Worm (Caenorhabditis elegans) whole organism, L4 larva: ENCODE measurements around the gene gln-5.
A peak's percentile ranks its signal among the peaks of the same experiment; 100 is the strongest.

Experiments
- D1046.2 ChIP-seq: fragments of 200-800 bp; sonication (Bioruptor generic); IDR thresholded peaks from 2 replicates; pipeline ENCODE4 v1.3.6; 2022; ENCODE audit warnings: missing genetic modification characterization, missing compliant biosample characterization
- F26F4.8 ChIP-seq: fragments of 200-800 bp; sonication (Bioruptor generic); conservative IDR thresholded peaks from 2 replicates; pipeline ENCODE4 v1.3.6; 2022; ENCODE audit warnings: missing genetic modification characterization, missing compliant biosample characterization
- F37D6.2 ChIP-seq: sonication (generic microtip); optimal IDR thresholded peaks from 2 replicates; lab custom pipeline; 2016; ENCODE audit warnings: mild to moderate bottlenecking, missing genetic modification characterization, missing compliant biosample characterization
- F49E8.2 ChIP-seq: sonication (generic microtip); optimal IDR thresholded peaks from 2 replicates; lab custom pipeline; 2016; ENCODE audit warnings: missing compliant biosample characterization, mild to moderate bottlenecking, missing genetic modification characterization, borderline replicate concordance
- ZK337.2 ChIP-seq: fragments of 200-800 bp; sonication (Bioruptor generic); IDR thresholded peaks from 2 replicates; pipeline ENCODE4 v1.3.6; 2022; ENCODE audit warnings: missing genetic modification reagents, missing genetic modification characterization, missing compliant biosample characterization
- ZK546.5 ChIP-seq, 2 experiments: sonication (generic microtip); optimal IDR thresholded peaks; 2 replicates each; lab custom pipeline; 2017; ENCODE audit warnings: missing biosample characterization in 2 of 2, missing genetic modification characterization in 2 of 2
- aha-1 ChIP-seq: fragments of 150-350 bp; peaks from one replicate; lab custom pipeline; 2014; ENCODE audit warnings: missing biosample characterization, missing genetic modification characterization
- aly-2 ChIP-seq: sonication (generic microtip); optimal IDR thresholded peaks from 2 replicates; lab custom pipeline; 2018; ENCODE audit warnings: missing biosample characterization, missing genetic modification characterization
- ama-1 ChIP-seq: fragments of 150-350 bp; optimal IDR thresholded peaks from 2 replicates; lab custom pipeline; 2014; ENCODE audit warnings: inconsistent platforms, mixed read lengths
- attf-4 ChIP-seq: sonication (generic microtip); optimal IDR thresholded peaks from 3 replicates; lab custom pipeline; 2017; ENCODE audit warnings: missing biosample characterization, missing genetic modification characterization
- ceh-20 ChIP-seq: fragments of 200-800 bp; sonication (Bioruptor generic); IDR thresholded peaks from 2 replicates; pipeline ENCODE4 v1.3.6; 2022; ENCODE audit warnings: missing genetic modification reagents, missing genetic modification characterization, missing compliant biosample characterization
- ceh-44 ChIP-seq: fragments of 200-800 bp; sonication (Bioruptor generic); IDR thresholded peaks from 2 replicates; pipeline ENCODE4 v1.3.6; 2022; ENCODE audit warnings: missing genetic modification reagents, missing genetic modification characterization, missing compliant biosample characterization
- ceh-62 ChIP-seq: sonication (generic microtip); optimal IDR thresholded peaks from 2 replicates; lab custom pipeline; 2017; ENCODE audit warnings: missing biosample characterization, missing genetic modification characterization
- ces-1 ChIP-seq: fragments of 150-350 bp; sonication (generic microtip); optimal IDR thresholded peaks from 4 replicates; lab custom pipeline; 2014; ENCODE audit warnings: missing biosample characterization, missing genetic modification reagents, missing genetic modification characterization
- daf-12 ChIP-seq: fragments of 150-350 bp; optimal IDR thresholded peaks from 2 replicates; lab custom pipeline; 2014; ENCODE audit warnings: missing biosample characterization, missing genetic modification reagents, missing genetic modification characterization
- daf-16 ChIP-seq, 3 experiments: sonication (generic microtip); optimal IDR thresholded peaks; 2 replicates each; lab custom pipeline; 2016 to 2017; ENCODE audit warnings: missing genetic modification characterization in 3 of 3, missing genetic modification reagents in 3 of 3, mild to moderate bottlenecking in 2 of 3, missing compliant biosample characterization in 2 of 3, missing biosample characterization in 1 of 3, moderate library complexity in 1 of 3
- daf-8 ChIP-seq: fragments of 200-800 bp; sonication (Bioruptor generic); IDR thresholded peaks from 2 replicates; pipeline ENCODE4 v1.3.6; 2022; ENCODE audit warnings: missing genetic modification characterization, missing compliant biosample characterization
- dmd-6 ChIP-seq: fragments of 200-800 bp; sonication (Bioruptor generic); IDR thresholded peaks from 2 replicates; pipeline ENCODE4 v1.3.6; 2022; ENCODE audit warnings: missing genetic modification reagents, missing genetic modification characterization, missing compliant biosample characterization
- dpl-1 ChIP-seq: fragments of 150-350 bp; optimal IDR thresholded peaks from 2 replicates; lab custom pipeline; 2014; ENCODE audit warnings: missing biosample characterization, missing genetic modification reagents, missing genetic modification characterization
- duxl-1 ChIP-seq: sonication (generic microtip); optimal IDR thresholded peaks from 2 replicates; lab custom pipeline; 2016; ENCODE audit warnings: mild to moderate bottlenecking, missing genetic modification characterization, moderate library complexity, missing compliant biosample characterization; ENCODE audit not compliant: poor library complexity
- egl-27 ChIP-seq: sonication (generic microtip); optimal IDR thresholded peaks from 3 replicates; lab custom pipeline; 2017; ENCODE audit warnings: missing biosample characterization, missing genetic modification reagents, missing genetic modification characterization
- hif-1 ChIP-seq, 2 experiments: sonication (generic microtip); optimal IDR thresholded peaks; 2 replicates each; lab custom pipeline; 2016 to 2017; ENCODE audit warnings: missing compliant biosample characterization in 2 of 2, missing genetic modification characterization in 2 of 2, missing genetic modification reagents in 2 of 2, missing genotype in 2 of 2, mild to moderate bottlenecking in 1 of 2
- hmg-1.1 ChIP-seq: fragments of 200-800 bp; sonication (Bioruptor generic); IDR thresholded peaks from 2 replicates; pipeline ENCODE4 v1.3.6; 2022; ENCODE audit warnings: missing genetic modification reagents, missing genetic modification characterization, missing compliant biosample characterization
- lin-1 ChIP-seq: fragments of 200-800 bp; sonication (Bioruptor generic); IDR thresholded peaks from 2 replicates; pipeline ENCODE4 v1.3.6; 2022; ENCODE audit warnings: missing genetic modification reagents, missing genetic modification characterization, missing compliant biosample characterization
- lin-13 ChIP-seq: fragments of 150-350 bp; optimal IDR thresholded peaks from 2 replicates; lab custom pipeline; 2014; ENCODE audit warnings: missing biosample characterization, missing genetic modification reagents, missing genetic modification characterization
- lin-15B ChIP-seq: fragments of 150-350 bp; sonication (generic microtip); optimal IDR thresholded peaks from 3 replicates; lab custom pipeline; 2014; ENCODE audit warnings: missing biosample characterization, missing genetic modification characterization
- lir-3 ChIP-seq: sonication (generic microtip); optimal IDR thresholded peaks from 2 replicates; lab custom pipeline; 2016; ENCODE audit warnings: mild to moderate bottlenecking, missing genetic modification characterization, missing compliant biosample characterization
- lsy-2 ChIP-seq, 2 experiments: fragments of 150-350 bp in 1 of 2; sonication (generic microtip) in 1 of 2; optimal IDR thresholded peaks; 2 replicates each; lab custom pipeline; 2014 to 2017; ENCODE audit warnings: missing biosample characterization in 2 of 2, missing genetic modification characterization in 2 of 2
- madf-5 ChIP-seq, 2 experiments: fragments of 200-800 bp; sonication (Bioruptor generic); IDR thresholded peaks; 2 replicates each; pipeline ENCODE4 v1.3.6; 2022; ENCODE audit warnings: missing compliant biosample characterization in 2 of 2, missing genetic modification characterization in 2 of 2
- mep-1 ChIP-seq: fragments of 150-350 bp; sonication (generic microtip); optimal IDR thresholded peaks from 3 replicates; lab custom pipeline; 2014; ENCODE audit warnings: missing biosample characterization, missing genetic modification characterization
- nhr-10 ChIP-seq: fragments of 150-350 bp; optimal IDR thresholded peaks from 2 replicates; lab custom pipeline; 2014; ENCODE audit warnings: missing biosample characterization, missing genetic modification characterization
- nhr-102 ChIP-seq: sonication (generic microtip); optimal IDR thresholded peaks from 2 replicates; lab custom pipeline; 2016; ENCODE audit warnings: mild to moderate bottlenecking, missing genetic modification characterization, moderate library complexity, missing compliant biosample characterization
- nhr-111 ChIP-seq: fragments of 200-800 bp; sonication (Bioruptor generic); optimal IDR thresholded peaks from 2 replicates; lab custom pipeline; 2018; ENCODE audit warnings: mild to moderate bottlenecking, missing genetic modification characterization, missing compliant biosample characterization
- nhr-237 ChIP-seq: sonication (generic microtip); optimal IDR thresholded peaks from 2 replicates; lab custom pipeline; 2017; ENCODE audit warnings: missing biosample characterization, missing genetic modification characterization
- nhr-28 ChIP-seq: fragments of 150-350 bp; optimal IDR thresholded peaks from 2 replicates; lab custom pipeline; 2014; ENCODE audit warnings: missing biosample characterization, missing genetic modification characterization
- nhr-41 ChIP-seq: fragments of 200-800 bp; sonication (Bioruptor generic); IDR thresholded peaks from 2 replicates; pipeline ENCODE4 v1.3.6; 2022; ENCODE audit warnings: missing genetic modification reagents, missing genetic modification characterization, missing compliant biosample characterization
- nhr-42 ChIP-seq: fragments of 200-800 bp; sonication (Bioruptor generic); IDR thresholded peaks from 2 replicates; pipeline ENCODE4 v1.3.6; 2022; ENCODE audit warnings: missing genetic modification characterization, missing compliant biosample characterization
- nhr-6 ChIP-seq: fragments of 150-350 bp; optimal IDR thresholded peaks from 2 replicates; lab custom pipeline; 2014; ENCODE audit warnings: missing biosample characterization, missing genetic modification characterization
- pha-4 ChIP-seq, 2 experiments: fragments of 150-350 bp in 1 of 2; fragments of 200-800 bp in 1 of 2; sonication (Bioruptor generic) in 1 of 2; IDR thresholded peaks in 1 of 2; optimal IDR thresholded peaks in 1 of 2; 2 replicates each; pipeline versions ENCODE4 v1.3.6 to Lab custom; 2014 to 2022; ENCODE audit warnings: missing genetic modification characterization in 2 of 2, missing genetic modification reagents in 2 of 2, missing biosample characterization in 1 of 2, missing compliant biosample characterization in 1 of 2
- rbr-2 ChIP-seq: sonication (generic microtip); optimal IDR thresholded peaks from 2 replicates; lab custom pipeline; 2016; ENCODE audit warnings: missing genotype, missing genetic modification characterization, missing compliant biosample characterization
- sdz-12 ChIP-seq: fragments of 200-800 bp; sonication (Bioruptor generic); optimal IDR thresholded peaks from 2 replicates; lab custom pipeline; 2018; ENCODE audit warnings: mild to moderate bottlenecking, missing genetic modification characterization, missing compliant biosample characterization
- set-16 ChIP-seq: fragments of 200-800 bp; sonication (Bioruptor generic); IDR thresholded peaks from 2 replicates; pipeline ENCODE4 v1.3.6; 2022; ENCODE audit warnings: missing genetic modification reagents, missing genetic modification characterization, missing compliant biosample characterization
- snpc-1.2 ChIP-seq: fragments of 200-800 bp; sonication (Bioruptor generic); IDR thresholded peaks from 2 replicates; pipeline ENCODE4 v1.3.6; 2022; ENCODE audit warnings: missing genetic modification reagents, missing genetic modification characterization, missing compliant biosample characterization
- snpc-4 ChIP-seq: fragments of 150-350 bp; optimal IDR thresholded peaks from 2 replicates; lab custom pipeline; 2014; ENCODE audit warnings: missing biosample characterization, missing genetic modification characterization
- unc-130 ChIP-seq: sonication (generic microtip); optimal IDR thresholded peaks from 2 replicates; lab custom pipeline; 2016; ENCODE audit warnings: missing genetic modification reagents, missing genetic modification characterization, missing compliant biosample characterization
- unc-39 ChIP-seq: sonication (generic microtip); optimal IDR thresholded peaks from 2 replicates; lab custom pipeline; 2017; ENCODE audit warnings: missing biosample characterization, missing genetic modification characterization
- vab-7 ChIP-seq: fragments of 200-800 bp; sonication (Bioruptor generic); IDR thresholded peaks from 2 replicates; pipeline ENCODE4 v1.3.6; 2022; ENCODE audit warnings: missing genetic modification reagents, missing genetic modification characterization, missing compliant biosample characterization
- zag-1 ChIP-seq: fragments of 150-350 bp; optimal IDR thresholded peaks from 2 replicates; lab custom pipeline; 2014; ENCODE audit warnings: missing biosample characterization, missing genetic modification characterization
- zfp-3 ChIP-seq: fragments of 200-800 bp; sonication (Bioruptor generic); conservative IDR thresholded peaks from 2 replicates; pipeline ENCODE4 v1.3.6; 2022; ENCODE audit warnings: missing genetic modification reagents, missing genetic modification characterization, missing compliant biosample characterization
- ztf-11 ChIP-seq: fragments of 150-350 bp; optimal IDR thresholded peaks from 2 replicates; lab custom pipeline; 2014; ENCODE audit warnings: missing biosample characterization, missing genetic modification characterization
- ztf-7 ChIP-seq: fragments of 150-350 bp; optimal IDR thresholded peaks from 2 replicates; lab custom pipeline; 2014; ENCODE audit warnings: missing biosample characterization, missing genetic modification characterization

The gln-5 gene

ce11 chrIV:17278363-17278762, 4.9 kb upstream of the gln-5 start:
- TF ChIP-seq zag-1 (tag; lab: Kevin White, UChicago) (peak; percentile 79), aly-2 (tag; lab: Kevin White, UChicago) (no peak), dmd-6 (peak; percentile 97), snpc-4 (peak; percentile 27), lsy-2 (tag; optimal IDR thresholded peaks at IDR 0.05; lab: Kevin White, UChicago) (peak; percentile 91 to 95), hmg-1.1 (GFP tag; lab: Robert Waterston, UW) (peak; percentile 98), ZK546.5 (tag; optimal IDR thresholded peaks at IDR 0.05; lab: Kevin White, UChicago) (peak in 1 of 2 experiments; percentile 66), ceh-62 (tag; lab: Kevin White, UChicago) (no peak), nhr-28 (tag; lab: Kevin White, UChicago) (peak; percentile 92), lir-3 (tag; lab: Kevin White, UChicago) (no peak), daf-12 (no peak), sdz-12 (GFP tag; lab: Kevin White, UChicago) (peak; percentile 96), ztf-7 (tag; lab: Kevin White, UChicago) (peak; percentile 63), set-16 (GFP tag; lab: Robert Waterston, UW) (peak; percentile 65), lin-15B (tag; lab: Kevin White, UChicago) (no peak), duxl-1 (tag; lab: Kevin White, UChicago) (peak; percentile 62), nhr-10 (peak; percentile 88), nhr-102 (peak; percentile 86), snpc-1.2 (peak; percentile 89), nhr-41 (GFP tag; lab: Robert Waterston, UW) (peak; percentile 81), nhr-111 (GFP tag; lab: Kevin White, UChicago) (no peak), attf-4 (tag; lab: Kevin White, UChicago) (no peak), daf-16 (GFP tag; optimal IDR thresholded peaks at IDR 0.05; lab: Kevin White, UChicago) (peak; percentile 10 to 80), daf-16 (tag; optimal IDR thresholded peaks at IDR 0.05; lab: Kevin White, UChicago) (peak; percentile 39), unc-39 (tag; lab: Kevin White, UChicago) (no peak), rbr-2 (peak; percentile 98), ceh-20 (GFP tag; lab: Robert Waterston, UW) (peak; percentile 96), nhr-237 (tag; lab: Kevin White, UChicago) (peak; percentile 22), mep-1 (tag; lab: Kevin White, UChicago) (peak; percentile 99), ces-1 (GFP tag; lab: Kevin White, UChicago) (peak; percentile 89), D1046.2 (peak; percentile 95), F37D6.2 (peak; percentile 95), unc-130 (peak; percentile 85), zfp-3 (peak; percentile 98), pha-4 (GFP tag; IDR thresholded peaks at IDR 0.05; lab: Robert Waterston, UW) (peak; percentile 93), pha-4 (tag; optimal IDR thresholded peaks at IDR 0.05; lab: Kevin White, UChicago) (peak; percentile 46), F49E8.2 (tag; lab: Kevin White, UChicago) (peak; percentile 82), vab-7 (GFP tag; lab: Robert Waterston, UW) (peak; percentile 92), ZK337.2 (GFP tag; lab: Robert Waterston, UW) (0 out of 2 replicates have a peak, but pooled peaks have one; percentile 32), nhr-6 (peak; percentile 76), daf-8 (GFP tag; lab: Robert Waterston, UW) (0 out of 2 replicates have a peak, but pooled peaks have one; percentile 46), F26F4.8 (no peak), ceh-44 (GFP tag; lab: Robert Waterston, UW) (peak; percentile 50; the same call in 1 of the 2 replicates), ama-1 (no peak), lin-13 (peak; percentile 93), lin-1 (GFP tag; lab: Robert Waterston, UW) (peak; percentile 60; the same call in 1 of the 2 replicates), madf-5 (GFP tag; IDR thresholded peaks at IDR 0.05; lab: Robert Waterston, UW) (peak; percentile 12 to 82; a peak in 2 of 4 replicates), hif-1 (tag; optimal IDR thresholded peaks at IDR 0.05; lab: Kevin White, UChicago) (peak; percentile 70 to 97), egl-27 (no peak), ztf-11 (tag; lab: Kevin White, UChicago) (no peak), nhr-42 (GFP tag; lab: Robert Waterston, UW) (peak; percentile 90), aha-1 (peak; percentile 99), dpl-1 (GFP tag; lab: Kevin White, UChicago) (peak; percentile 82)
